Worm (Caenorhabditis elegans) whole organism, young adult: ENCODE results near the gene F22B5.4.

Source experiments
- D2030.7 ChIP-seq: fragments of 200-800 bp; sonication (Bioruptor generic); IDR thresholded peaks from 2 replicates; pipeline ENCODE4 v1.3.6; 2022; ENCODE audit warnings: missing genetic modification reagents, missing genetic modification characterization, missing compliant biosample characterization
- F49E8.2 ChIP-seq: sonication (generic microtip); optimal IDR thresholded peaks from 3 replicates; lab custom pipeline; 2017; ENCODE audit warnings: missing genetic modification characterization, mild to moderate bottlenecking, missing compliant biosample characterization, antibody characterized with exemption, moderate library complexity; ENCODE audit not compliant: insufficient read depth
- Y53G8AR.9 ChIP-seq: fragments of 200-800 bp; sonication (Bioruptor generic); conservative IDR thresholded peaks from 2 replicates; pipeline ENCODE4 v1.3.6; 2022; ENCODE audit warnings: missing genetic modification reagents, missing genetic modification characterization, missing compliant biosample characterization
- ama-1 ChIP-seq, 3 experiments: fragments of 150-350 bp in 1 of 3; sonication (generic microtip) in 2 of 3; optimal IDR thresholded peaks; 2 replicates each; lab custom pipeline; 2014 to 2018; ENCODE audit warnings: missing biosample characterization in 2 of 3, missing genetic modification characterization in 2 of 3, missing genetic modification reagents in 2 of 3
- athp-1 ChIP-seq: sonication (generic microtip); optimal IDR thresholded peaks from 2 replicates; lab custom pipeline; 2017; ENCODE audit warnings: mild to moderate bottlenecking, missing genetic modification characterization, missing compliant biosample characterization
- bed-2 ChIP-seq: fragments of 200-800 bp; sonication (Bioruptor generic); IDR thresholded peaks from 2 replicates; pipeline ENCODE4 v1.3.6; 2022; ENCODE audit warnings: missing genetic modification reagents, missing genetic modification characterization, missing compliant biosample characterization
- cebp-1 ChIP-seq, 2 experiments: fragments of 200-800 bp in 1 of 2; sonication (Bioruptor generic) in 1 of 2; sonication (generic microtip) in 1 of 2; IDR thresholded peaks in 1 of 2; optimal IDR thresholded peaks in 1 of 2; 2 replicates each; pipeline versions ENCODE4 v1.3.6 to Lab custom; 2017 to 2022; ENCODE audit warnings: missing compliant biosample characterization in 2 of 2, missing genetic modification characterization in 2 of 2, mild to moderate bottlenecking in 1 of 2, missing genetic modification reagents in 1 of 2, moderate library complexity in 1 of 2
- ceh-27 ChIP-seq: fragments of 200-800 bp; sonication (Bioruptor generic); optimal IDR thresholded peaks from 2 replicates; lab custom pipeline; 2018; ENCODE audit warnings: mild to moderate bottlenecking, missing genetic modification characterization, moderate library complexity, missing compliant biosample characterization
- ceh-40 ChIP-seq: fragments of 200-800 bp; sonication (Bioruptor generic); IDR thresholded peaks from 2 replicates; pipeline ENCODE4 v1.3.6; 2022; ENCODE audit warnings: missing genetic modification characterization, missing compliant biosample characterization
- ceh-79 ChIP-seq: sonication (generic microtip); optimal IDR thresholded peaks from 2 replicates; lab custom pipeline; 2017; ENCODE audit warnings: mild to moderate bottlenecking, missing genetic modification characterization, missing compliant biosample characterization
- egl-18 ChIP-seq: fragments of 200-800 bp; sonication (Bioruptor generic); IDR thresholded peaks from 2 replicates; pipeline ENCODE4 v1.3.6; 2022; ENCODE audit warnings: missing genetic modification reagents, missing genetic modification characterization, missing compliant biosample characterization
- egrh-3 ChIP-seq: fragments of 200-800 bp; sonication (Bioruptor generic); IDR thresholded peaks from 2 replicates; pipeline ENCODE4 v1.3.6; 2022; ENCODE audit warnings: missing genetic modification reagents, missing genetic modification characterization, missing compliant biosample characterization
- gei-17 ChIP-seq: fragments of 200-800 bp; sonication (Bioruptor generic); optimal IDR thresholded peaks from 2 replicates; lab custom pipeline; 2018; ENCODE audit warnings: mild to moderate bottlenecking, missing genetic modification characterization, missing compliant biosample characterization
- him-1 ChIP-seq: sonication (generic microtip); optimal IDR thresholded peaks from 2 replicates; lab custom pipeline; 2016; ENCODE audit warnings: missing genotype, missing genetic modification reagents, missing genetic modification characterization, missing compliant biosample characterization
- hlh-26 ChIP-seq: fragments of 200-800 bp; sonication (Bioruptor generic); conservative IDR thresholded peaks from 2 replicates; pipeline ENCODE4 v1.3.6; 2022; ENCODE audit warnings: missing genetic modification reagents, missing genetic modification characterization, missing compliant biosample characterization
- mes-4 ChIP-seq: sonication (generic microtip); optimal IDR thresholded peaks from 2 replicates; lab custom pipeline; 2016; ENCODE audit warnings: missing genotype, missing genetic modification characterization, missing compliant biosample characterization
- mxl-1 ChIP-seq: sonication (generic microtip); optimal IDR thresholded peaks from 2 replicates; lab custom pipeline; 2016; ENCODE audit warnings: missing genetic modification characterization, missing compliant biosample characterization
- nfya-2 ChIP-seq: fragments of 200-800 bp; sonication (Bioruptor generic); IDR thresholded peaks from 2 replicates; pipeline ENCODE4 v1.3.6; 2022; ENCODE audit warnings: missing genetic modification reagents, missing genetic modification characterization, missing compliant biosample characterization
- rcor-1 ChIP-seq: fragments of 200-800 bp; sonication (Bioruptor generic); IDR thresholded peaks from 2 replicates; pipeline ENCODE4 v1.3.6; 2022; ENCODE audit warnings: missing genetic modification reagents, missing genetic modification characterization, missing compliant biosample characterization
- snpc-1.3 ChIP-seq: sonication (generic microtip); optimal IDR thresholded peaks from 2 replicates; lab custom pipeline; 2017; ENCODE audit warnings: missing genetic modification characterization, mild to moderate bottlenecking, missing compliant biosample characterization, antibody characterized with exemption, moderate library complexity, missing genotype, missing genetic modification reagents; ENCODE audit not compliant: insufficient read depth
- xnd-1 ChIP-seq: sonication (generic microtip); optimal IDR thresholded peaks from 2 replicates; lab custom pipeline; 2016; ENCODE audit warnings: missing genotype, missing genetic modification reagents, missing genetic modification characterization, missing compliant biosample characterization
- zfh-2 ChIP-seq: fragments of 200-800 bp; sonication (Bioruptor generic); conservative IDR thresholded peaks from 2 replicates; pipeline ENCODE4 v1.3.6; 2022; ENCODE audit warnings: missing genetic modification reagents, missing genetic modification characterization, missing compliant biosample characterization
- zim-3 ChIP-seq: sonication (generic microtip); optimal IDR thresholded peaks from 2 replicates; lab custom pipeline; 2017; ENCODE audit warnings: mild to moderate bottlenecking, missing genetic modification characterization, moderate library complexity, missing compliant biosample characterization

Gene F22B5.4

ce11 chrII:8496184-8496583 is 46.7 kb downstream of the F22B5.4 start:
- TF ChIP-seq hlh-26 (GFP tag; lab: Robert Waterston, UW) (no peak), egrh-3 (GFP tag; lab: Robert Waterston, UW) (no peak), ama-1 (optimal IDR thresholded peaks at IDR 0.05; lab: Kevin White, UChicago) (no peak), ama-1 (GFP tag; optimal IDR thresholded peaks at IDR 0.05; lab: Kevin White, UChicago) (no peak), D2030.7 (GFP tag; lab: Robert Waterston, UW) (no peak)

- TF ChIP-seq snpc-1.3 (tag; lab: Kevin White, UChicago): no peak
- no peak for TF ChIP-seq nfya-2 (GFP tag; lab: Robert Waterston, UW)
- TF ChIP-seq rcor-1: no peak
- no peak for TF ChIP-seq zfh-2 (GFP tag; lab: Robert Waterston, UW)
- no peak for TF ChIP-seq Y53G8AR.9
- TF ChIP-seq athp-1: no peak
- TF ChIP-seq gei-17 (GFP tag; lab: Kevin White, UChicago): no peak
- no peak for TF ChIP-seq xnd-1 (tag; lab: Kevin White, UChicago)
- no peak for TF ChIP-seq F49E8.2 (tag; lab: Kevin White, UChicago)
- no peak for TF ChIP-seq ceh-79 (tag; lab: Kevin White, UChicago)
- TF ChIP-seq ceh-40 (GFP tag; lab: Robert Waterston, UW): no peak
- TF ChIP-seq mes-4 (tag; lab: Kevin White, UChicago): no peak
- no peak for TF ChIP-seq him-1
- no peak for TF ChIP-seq egl-18
Measured at ce11 chrII:8498173-8498572, 48.7 kb downstream of the F22B5.4 start.

ce11 chrII:8499021-8499420 is 49.5 kb downstream of the F22B5.4 start:
- no peak for TF ChIP-seq athp-1
- no peak for TF ChIP-seq cebp-1 (GFP tag; IDR thresholded peaks at IDR 0.05; lab: Robert Waterston, UW)
- TF ChIP-seq cebp-1 (tag; optimal IDR thresholded peaks at IDR 0.05; lab: Kevin White, UChicago): peak; percentile 11
- no peak for TF ChIP-seq zim-3 (tag; lab: Kevin White, UChicago)
- TF ChIP-seq ceh-40 (GFP tag; lab: Robert Waterston, UW): no peak
- no peak for TF ChIP-seq snpc-1.3 (tag; lab: Kevin White, UChicago)
- no peak for TF ChIP-seq mxl-1
- TF ChIP-seq bed-2 (GFP tag; lab: Robert Waterston, UW): 0 out of 2 replicates have a peak, but pooled peaks have one; percentile 7
- no peak for TF ChIP-seq ceh-27 (GFP tag; lab: Kevin White, UChicago)
- TF ChIP-seq, all 124 proteins: peak for 2
